Worm (Caenorhabditis elegans): Measurements from ENCODE around the gene gipc-1.

DNA sequence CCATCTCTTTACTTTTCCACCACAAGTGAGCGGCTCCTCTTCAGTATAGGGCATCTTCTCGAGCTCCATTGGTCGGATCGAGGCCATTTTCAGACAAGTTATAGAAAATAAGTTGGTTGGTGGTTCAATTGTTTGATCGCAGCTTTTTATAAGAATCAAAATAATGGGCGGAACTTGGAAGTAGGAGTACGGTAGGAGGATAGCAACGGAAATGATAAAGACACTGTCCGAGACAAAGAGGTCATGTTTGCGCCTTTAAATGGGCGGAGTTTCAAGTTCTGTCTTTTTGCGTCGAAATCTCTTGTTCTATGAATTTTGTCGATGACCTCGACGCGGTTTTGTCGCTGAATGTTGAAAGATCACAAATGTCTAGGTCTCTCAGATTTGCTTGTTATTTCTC is 48.4 kb upstream of the gipc-1 start, which contains the start of gene F26A1.8:
- TF ChIP-seq flt-1 (GFP tag; IDR thresholded peaks at IDR 0.05) = no peak
- no peak for TF ChIP-seq tab-1 (GFP tag; IDR thresholded peaks at IDR 0.05)
- TF ChIP-seq T22C8.4 (GFP tag; IDR thresholded peaks at IDR 0.05) = no peak
- TF ChIP-seq klf-2 (GFP tag; conservative IDR thresholded peaks at IDR 0.05) = no peak
- TF ChIP-seq cog-1 (tag; optimal IDR thresholded peaks at IDR 0.05) = no peak
- TF ChIP-seq ztf-23 (GFP tag; IDR thresholded peaks at IDR 0.05) = no peak
- TF ChIP-seq ztf-29 (GFP tag; IDR thresholded peaks at IDR 0.05) = no peak
